Fruit fly (Drosophila melanogaster) whole organism, embryonic: ENCODE results near the gene lbl.

Experiments used
- ATbp ChIP-seq: fragments of 200-800 bp; sonication (Bioruptor generic); optimal IDR thresholded peaks from 2 replicates; lab custom pipeline; 2017; ENCODE audit warnings: missing biosample characterization, mild to moderate bottlenecking, missing genetic modification characterization, missing genetic modification reagents
- Aef1 ChIP-seq: fragments of 200-800 bp; sonication (Bioruptor generic); IDR thresholded peaks from 3 replicates; pipeline ENCODE4 v1.3.6; 2022; ENCODE audit warnings: missing biosample characterization, missing genetic modification characterization
- Atf-2 ChIP-seq: fragments of 200-800 bp; sonication (Bioruptor generic); optimal IDR thresholded peaks from 2 replicates; lab custom pipeline; 2016; ENCODE audit warnings: missing biosample characterization, missing genetic modification characterization
- CG12155 ChIP-seq: fragments of 200-800 bp; sonication (Bioruptor generic); optimal IDR thresholded peaks from 3 replicates; lab custom pipeline; 2016; ENCODE audit warnings: missing biosample characterization, missing genetic modification characterization
- CG13287 ChIP-seq: fragments of 200-800 bp; sonication (Bioruptor generic); IDR thresholded peaks from 2 replicates; pipeline ENCODE4 v1.3.6; 2022; ENCODE audit warnings: missing biosample characterization, missing genetic modification characterization; ENCODE audit not compliant: partially characterized antibody
- CG14667 ChIP-seq: fragments of 200-800 bp; sonication (Bioruptor generic); IDR thresholded peaks from 2 replicates; pipeline ENCODE4 v1.3.6; 2022; ENCODE audit warnings: missing biosample characterization, missing genetic modification characterization
- CG15601 ChIP-seq: fragments of 200-800 bp; sonication (Bioruptor generic); optimal IDR thresholded peaks from 3 replicates; lab custom pipeline; 2019; ENCODE audit warnings: missing biosample characterization, mild to moderate bottlenecking, missing genetic modification characterization, moderate library complexity
- CG1647 ChIP-seq: fragments of 200-800 bp; sonication (Bioruptor generic); optimal IDR thresholded peaks from 3 replicates; lab custom pipeline; 2016; ENCODE audit warnings: missing biosample characterization, missing genetic modification characterization
- CG16779 ChIP-seq: fragments of 200-800 bp; sonication (Bioruptor generic); IDR thresholded peaks from 2 replicates; pipeline ENCODE4 v1.3.6; 2022; ENCODE audit warnings: missing biosample characterization, missing genetic modification characterization
- CG32767 ChIP-seq: fragments of 200-800 bp; sonication (Bioruptor generic); IDR thresholded peaks from 2 replicates; pipeline ENCODE4 v1.3.6; 2022; ENCODE audit warnings: missing biosample characterization, missing genetic modification characterization
- CG34224 ChIP-seq: fragments of 200-800 bp; sonication (Bioruptor generic); IDR thresholded peaks from 3 replicates; pipeline ENCODE4 v1.3.6; 2022; ENCODE audit warnings: missing biosample characterization, missing genetic modification characterization; ENCODE audit not compliant: partially characterized antibody
- CG3838 ChIP-seq: fragments of 200-800 bp; sonication (Bioruptor generic); optimal IDR thresholded peaks from 3 replicates; lab custom pipeline; 2016; ENCODE audit warnings: missing biosample characterization, missing genetic modification characterization
- CG4404 ChIP-seq: fragments of 200-800 bp; sonication (Bioruptor generic); IDR thresholded peaks from 2 replicates; pipeline ENCODE4 v1.3.6; 2022; ENCODE audit warnings: missing biosample characterization, missing genetic modification characterization
- CG6654 ChIP-seq: fragments of 200-800 bp; sonication (Bioruptor generic); optimal IDR thresholded peaks from 2 replicates; lab custom pipeline; 2017; ENCODE audit warnings: missing biosample characterization, mild to moderate bottlenecking, missing genetic modification characterization
- CG6765 ChIP-seq: fragments of 200-800 bp; sonication (Bioruptor generic); optimal IDR thresholded peaks from 3 replicates; lab custom pipeline; 2017; ENCODE audit warnings: missing biosample characterization, mild to moderate bottlenecking, missing genetic modification characterization
- CG7271 ChIP-seq: fragments of 200-800 bp; sonication (Bioruptor generic); optimal IDR thresholded peaks from 2 replicates; lab custom pipeline; 2018; ENCODE audit warnings: missing biosample characterization, mild to moderate bottlenecking, missing genetic modification characterization, moderate library complexity
- CG8281 ChIP-seq: fragments of 200-800 bp; sonication (Bioruptor generic); optimal IDR thresholded peaks from 2 replicates; lab custom pipeline; 2018; ENCODE audit warnings: missing biosample characterization, mild to moderate bottlenecking, missing genetic modification characterization, moderate library complexity
- CG8290 ChIP-seq, 3 experiments: fragments of 200-800 bp; sonication (Bioruptor generic); optimal IDR thresholded peaks; 2 replicates each; lab custom pipeline; 2016 to 2019; ENCODE audit warnings: missing biosample characterization in 3 of 3, missing genetic modification characterization in 3 of 3, mild to moderate bottlenecking in 2 of 3, moderate library complexity in 1 of 3
- CG9817 ChIP-seq: fragments of 200-800 bp; sonication (Bioruptor generic); optimal IDR thresholded peaks from 2 replicates; lab custom pipeline; 2018; ENCODE audit warnings: missing biosample characterization, mild to moderate bottlenecking, missing genetic modification characterization, moderate library complexity
- CTCF ChIP-seq: fragments of 200-800 bp; sonication (Bioruptor generic); optimal IDR thresholded peaks from 2 replicates; lab custom pipeline; 2017; ENCODE audit warnings: missing biosample characterization, mild to moderate bottlenecking, missing genetic modification characterization, moderate library complexity
- Deaf1 ChIP-seq: fragments of 200-800 bp; optimal IDR thresholded peaks from 3 replicates; lab custom pipeline; 2019; ENCODE audit warnings: missing biosample characterization, mild to moderate bottlenecking, missing genetic modification characterization, moderate library complexity
- Hey ChIP-seq: fragments of 200-800 bp; sonication (Bioruptor generic); optimal IDR thresholded peaks from 3 replicates; lab custom pipeline; 2018; ENCODE audit warnings: missing biosample characterization, mild to moderate bottlenecking, missing genetic modification characterization
- Hmx ChIP-seq: fragments of 200-800 bp; sonication (Bioruptor generic); optimal IDR thresholded peaks from 2 replicates; lab custom pipeline; 2016; ENCODE audit warnings: missing biosample characterization, missing genetic modification characterization
- Oli ChIP-seq: fragments of 200-800 bp; sonication (Bioruptor generic); optimal IDR thresholded peaks from 2 replicates; lab custom pipeline; 2018; ENCODE audit warnings: missing biosample characterization, mild to moderate bottlenecking, missing genetic modification characterization, moderate library complexity
- PHDP ChIP-seq: fragments of 200-800 bp; sonication (Bioruptor generic); optimal IDR thresholded peaks from 3 replicates; lab custom pipeline; 2018; ENCODE audit warnings: missing biosample characterization, mild to moderate bottlenecking, missing genetic modification characterization, moderate library complexity
- Six4 ChIP-seq: fragments of 200-800 bp; sonication (Bioruptor generic); optimal IDR thresholded peaks from 2 replicates; lab custom pipeline; 2016; ENCODE audit warnings: missing biosample characterization, missing genetic modification characterization
- Sox100B ChIP-seq: fragments of 200-800 bp; sonication (Bioruptor generic); optimal IDR thresholded peaks from 3 replicates; lab custom pipeline; 2018; ENCODE audit warnings: missing biosample characterization, mild to moderate bottlenecking, missing genetic modification characterization
- YL-1 ChIP-seq: fragments of 200-800 bp; sonication (Bioruptor generic); optimal IDR thresholded peaks from 3 replicates; lab custom pipeline; 2017; ENCODE audit warnings: missing biosample characterization, mild to moderate bottlenecking, missing genetic modification characterization
- ac ChIP-seq: fragments of 200-800 bp; sonication (Bioruptor generic); optimal IDR thresholded peaks from 3 replicates; lab custom pipeline; 2017; ENCODE audit warnings: missing biosample characterization, mild to moderate bottlenecking, missing genetic modification characterization
- amos ChIP-seq: fragments of 200-800 bp; sonication (Bioruptor generic); IDR thresholded peaks from 2 replicates; pipeline ENCODE4 v1.3.6; 2022; ENCODE audit warnings: missing biosample characterization, missing genetic modification characterization; ENCODE audit not compliant: partially characterized antibody
- caup ChIP-seq: fragments of 200-800 bp; sonication (Bioruptor generic); optimal IDR thresholded peaks from 3 replicates; lab custom pipeline; 2017; ENCODE audit warnings: missing biosample characterization, mild to moderate bottlenecking, missing genetic modification characterization, moderate library complexity; ENCODE audit not compliant: severe bottlenecking
- dm ChIP-seq: fragments of 200-800 bp; sonication (Bioruptor generic); optimal IDR thresholded peaks from 3 replicates; lab custom pipeline; 2016; ENCODE audit warnings: missing biosample characterization, missing genetic modification characterization
- en ChIP-seq: fragments of 200-800 bp; sonication (Bioruptor generic); optimal IDR thresholded peaks from 2 replicates; lab custom pipeline; 2016; ENCODE audit warnings: missing biosample characterization, missing genetic modification characterization
- esg ChIP-seq: fragments of 200-800 bp; sonication (Bioruptor generic); conservative IDR thresholded peaks from 2 replicates; pipeline ENCODE4 v1.3.6; 2022; ENCODE audit warnings: missing biosample characterization, missing genetic modification characterization
- fd3F ChIP-seq: fragments of 200-800 bp; sonication (Bioruptor generic); optimal IDR thresholded peaks from 2 replicates; lab custom pipeline; 2018; ENCODE audit warnings: missing biosample characterization, mild to moderate bottlenecking, missing genetic modification characterization, moderate library complexity
- fru ChIP-seq: fragments of >200 bp; optimal IDR thresholded peaks from 2 replicates; lab custom pipeline; 2017
- fu2 ChIP-seq: fragments of 200-800 bp; sonication (Bioruptor generic); optimal IDR thresholded peaks from 2 replicates; lab custom pipeline; 2016; ENCODE audit warnings: missing biosample characterization, missing genetic modification characterization
- gcm ChIP-seq: fragments of 200-800 bp; sonication (Bioruptor generic); optimal IDR thresholded peaks from 2 replicates; lab custom pipeline; 2019; ENCODE audit warnings: missing biosample characterization, mild to moderate bottlenecking, missing genetic modification characterization, moderate library complexity
- ham ChIP-seq: fragments of 200-800 bp; sonication (Bioruptor generic); IDR thresholded peaks from 2 replicates; pipeline ENCODE4 v1.3.6; 2022; ENCODE audit warnings: missing biosample characterization, missing genetic modification characterization
- insv ChIP-seq, 2 experiments: fragments of 200-800 bp; sonication (Bioruptor generic); optimal IDR thresholded peaks; 3 replicates each; lab custom pipeline; 2016 to 2018; ENCODE audit warnings: missing biosample characterization in 2 of 2, missing genetic modification characterization in 2 of 2
- kah ChIP-seq: fragments of 200-800 bp; sonication (Bioruptor generic); optimal IDR thresholded peaks from 2 replicates; lab custom pipeline; 2018; ENCODE audit warnings: missing biosample characterization, mild to moderate bottlenecking, missing genetic modification characterization
- kay ChIP-seq: fragments of 200-800 bp; sonication (Bioruptor generic); optimal IDR thresholded peaks from 2 replicates; lab custom pipeline; 2016; ENCODE audit warnings: missing biosample characterization, missing genetic modification characterization
- maf-S ChIP-seq: fragments of 200-800 bp; sonication (Bioruptor generic); optimal IDR thresholded peaks from 2 replicates; lab custom pipeline; 2016; ENCODE audit warnings: missing biosample characterization, missing genetic modification characterization
- pita ChIP-seq: fragments of 200-800 bp; sonication (Bioruptor generic); optimal IDR thresholded peaks from 2 replicates; lab custom pipeline; 2017; ENCODE audit warnings: missing biosample characterization, mild to moderate bottlenecking, missing genetic modification characterization
- row ChIP-seq: fragments of 200-800 bp; sonication (Bioruptor generic); IDR thresholded peaks from 3 replicates; pipeline ENCODE4 v1.3.6; 2022; ENCODE audit warnings: missing biosample characterization, missing genetic modification characterization
- sens-2 ChIP-seq: fragments of 200-800 bp; sonication (Bioruptor generic); IDR thresholded peaks from 2 replicates; pipeline ENCODE4 v1.3.6; 2022; ENCODE audit warnings: missing biosample characterization, missing genetic modification characterization
- tgo ChIP-seq: fragments of 200-800 bp; sonication (Bioruptor generic); IDR thresholded peaks from 3 replicates; pipeline ENCODE4 v1.3.6; 2022; ENCODE audit warnings: missing biosample characterization, missing genetic modification characterization
- usp ChIP-seq: fragments of >200 bp; optimal IDR thresholded peaks from 2 replicates; lab custom pipeline; 2017; ENCODE audit warnings: missing biosample characterization, missing genetic modification characterization
- vnd ChIP-seq: fragments of 200-800 bp; sonication (Bioruptor generic); IDR thresholded peaks from 3 replicates; pipeline ENCODE4 v1.3.6; 2022; ENCODE audit warnings: missing biosample characterization, missing genetic modification characterization; ENCODE audit not compliant: partially characterized antibody
- vvl ChIP-seq: fragments of 200-800 bp; sonication (Bioruptor generic); IDR thresholded peaks from 2 replicates; pipeline ENCODE4 v1.3.6; 2022; ENCODE audit warnings: missing biosample characterization, missing genetic modification characterization
- z ChIP-seq: fragments of 200-800 bp; sonication (Bioruptor generic); IDR thresholded peaks from 3 replicates; pipeline ENCODE4 v1.3.6; 2022; ENCODE audit warnings: missing biosample characterization, missing genetic modification characterization

The lbl gene

DNA sequence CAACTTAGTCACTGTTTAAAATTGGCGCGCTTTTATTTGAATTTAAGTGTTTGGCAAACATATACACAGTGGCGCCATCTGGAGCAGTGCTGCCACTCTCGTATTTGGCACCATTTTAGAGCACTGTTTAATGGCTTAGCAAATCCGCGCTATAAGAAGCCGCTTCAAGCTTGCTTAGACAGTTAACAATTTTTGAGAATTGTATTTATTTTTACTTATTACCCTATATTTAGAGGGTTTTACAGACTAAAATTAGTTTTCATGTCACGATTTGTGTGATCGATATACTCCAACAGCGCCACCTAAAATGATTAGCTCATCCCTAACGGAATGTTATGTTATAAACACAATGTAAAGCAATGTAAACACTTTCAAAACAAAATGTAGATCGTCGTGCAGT is 48.0 kb upstream of the lbl start, which contains the start of gene Fancm (continued):
- TF ChIP-seq insv (GFP tag; optimal IDR thresholded peaks at IDR 0.05; lab: Kevin White, UChicago) (peak in 1 of 2 experiments; percentile 31), ac (GFP tag; lab: Kevin White, UChicago) (no peak), usp (GFP tag; lab: Kevin White, UChicago) (no peak), CG15601 (tag; lab: Kevin White, UChicago) (peak; percentile 64), CG14667 (GFP tag; lab: Robert Waterston, UW) (peak; percentile 26; the same call in 1 of the 2 replicates), kay (GFP tag; lab: Kevin White, UChicago) (peak; percentile 47), CG8281 (no peak), tgo (peak; percentile 40; the same call in 2 of the 3 replicates), z (GFP tag; lab: Robert Waterston, UW) (no peak), esg (GFP tag; lab: Robert Waterston, UW) (no peak), maf-S (GFP tag; lab: Kevin White, UChicago) (peak; percentile 75), kah (GFP tag; lab: Kevin White, UChicago) (no peak), Sox100B (GFP tag; lab: Kevin White, UChicago) (no peak), CG3838 (no peak), CG4404 (GFP tag; lab: Robert Waterston, UW) (peak; percentile 42; the same call in 1 of the 2 replicates), vnd (GFP tag; lab: Robert Waterston, UW) (peak; percentile 49; the same call in 1 of the 3 replicates), CG6765 (GFP tag; lab: Kevin White, UChicago) (no peak), en (GFP tag; lab: Kevin White, UChicago) (peak; percentile 27), CG32767 (GFP tag; lab: Robert Waterston, UW) (no peak), ATbp (GFP tag; lab: Kevin White, UChicago) (no peak), YL-1 (GFP tag; lab: Kevin White, UChicago) (peak; percentile 52), CG1647 (GFP tag; lab: Kevin White, UChicago) (peak; percentile 54), CG8290 (GFP tag; optimal IDR thresholded peaks at IDR 0.05; lab: Kevin White, UChicago) (peak; percentile 90), CG8290 (tag; optimal IDR thresholded peaks at IDR 0.05; lab: Kevin White, UChicago) (peak; percentile 51 to 79), amos (GFP tag; lab: Robert Waterston, UW) (peak; percentile 70), fru (lab: Kevin White, UChicago) (no peak), sens-2 (GFP tag; lab: Robert Waterston, UW) (no peak), row (GFP tag; lab: Robert Waterston, UW) (peak; percentile 54), gcm (GFP tag; lab: Kevin White, UChicago) (no peak), Hmx (peak; percentile 20), dm (GFP tag; lab: Kevin White, UChicago) (peak; percentile 70), Hey (tag; lab: Kevin White, UChicago) (no peak), ham (GFP tag; lab: Robert Waterston, UW) (no peak), CG9817 (peak; percentile 62), CG13287 (GFP tag; lab: Robert Waterston, UW) (peak; percentile 84), Atf-2 (GFP tag; lab: Kevin White, UChicago) (peak; percentile 62), CG12155 (peak; percentile 80), CG34224 (GFP tag; lab: Robert Waterston, UW) (peak; percentile 56; the same call in 2 of the 3 replicates), CG6654 (GFP tag; lab: Kevin White, UChicago) (no peak), PHDP (tag; lab: Kevin White, UChicago) (peak; percentile 33), Oli (peak; percentile 26), CG7271 (tag; lab: Kevin White, UChicago) (no peak), fd3F (GFP tag; lab: Kevin White, UChicago) (peak; percentile 21), Aef1 (peak; percentile 32; the same call in 1 of the 3 replicates), fu2 (GFP tag; lab: Kevin White, UChicago) (peak; percentile 70), CG16779 (no peak), vvl (GFP tag; lab: Robert Waterston, UW) (peak; percentile 27; the same call in 1 of the 2 replicates), Deaf1 (tag; lab: Kevin White, UChicago) (no peak), pita (no peak), CTCF (GFP tag; lab: Kevin White, UChicago) (peak; percentile 98), caup (GFP tag; lab: Kevin White, UChicago) (peak; percentile 60), Six4 (GFP tag; lab: Kevin White, UChicago) (peak; percentile 30)
